Worm (Caenorhabditis elegans) whole organism, late embryonic: ENCODE measurements around the gene ZK867.2.

ENCODE experiments used
- ama-1 ChIP-seq: fragments of 150-350 bp; optimal IDR thresholded peaks from 2 replicates; lab custom pipeline; 2014
- ceh-9 ChIP-seq: sonication (generic microtip); optimal IDR thresholded peaks from 2 replicates; lab custom pipeline; 2016; ENCODE audit warnings: mild to moderate bottlenecking, missing genetic modification characterization, inconsistent platforms, missing compliant biosample characterization
- elt-2 ChIP-seq: sonication (generic microtip); optimal IDR thresholded peaks from 2 replicates; lab custom pipeline; 2016; ENCODE audit warnings: missing genetic modification reagents, missing genetic modification characterization, missing compliant biosample characterization
- elt-4 ChIP-seq: sonication (generic microtip); optimal IDR thresholded peaks from 2 replicates; lab custom pipeline; 2016; ENCODE audit warnings: missing genetic modification characterization, missing compliant biosample characterization
- fkh-10 ChIP-seq: fragments of 150-350 bp; optimal IDR thresholded peaks from 2 replicates; lab custom pipeline; 2014; ENCODE audit warnings: missing biosample characterization, missing genetic modification reagents, missing genetic modification characterization
- pha-4 ChIP-seq: fragments of 150-350 bp; optimal IDR thresholded peaks from 2 replicates; lab custom pipeline; 2018; ENCODE audit warnings: missing biosample characterization, missing genetic modification reagents, missing genetic modification characterization
- pqm-1 ChIP-seq: sonication (generic microtip); optimal IDR thresholded peaks from 2 replicates; lab custom pipeline; 2016; ENCODE audit warnings: missing genetic modification characterization, missing compliant biosample characterization
- sox-2 ChIP-seq: fragments of 200-800 bp; sonication (Bioruptor generic); IDR thresholded peaks from 2 replicates; pipeline ENCODE4 v1.3.6; 2022; ENCODE audit warnings: missing genetic modification reagents, missing genetic modification characterization, missing compliant biosample characterization
- sox-4 ChIP-seq: sonication (generic microtip); optimal IDR thresholded peaks from 2 replicates; lab custom pipeline; 2017; ENCODE audit warnings: mild to moderate bottlenecking, missing genetic modification characterization, inconsistent platforms, missing compliant biosample characterization
- ttx-3 ChIP-seq: sonication (generic microtip); optimal IDR thresholded peaks from 2 replicates; lab custom pipeline; 2016; ENCODE audit warnings: missing genetic modification reagents, missing genetic modification characterization, missing compliant biosample characterization
- ztf-16 ChIP-seq: sonication (generic microtip); optimal IDR thresholded peaks from 2 replicates; lab custom pipeline; 2017; ENCODE audit warnings: missing genetic modification characterization, missing compliant biosample characterization

- no peak for TF ChIP-seq elt-4 (tag; lab: Kevin White, UChicago)
- no peak for TF ChIP-seq sox-2
- TF ChIP-seq ama-1, result no peak
- no peak for TF ChIP-seq pha-4 (tag; lab: Kevin White, UChicago)
- no peak for TF ChIP-seq ttx-3 (tag; lab: Kevin White, UChicago)
- TF ChIP-seq sox-4, result no peak
- TF ChIP-seq elt-2 (tag; lab: Kevin White, UChicago), result no peak
- TF ChIP-seq pqm-1 (tag; lab: Kevin White, UChicago), result no peak
- TF ChIP-seq fkh-10 (GFP tag; lab: Kevin White, UChicago), result no peak
- TF ChIP-seq ceh-9 (tag; lab: Kevin White, UChicago), result no peak
- TF ChIP-seq ztf-16 (tag; lab: Kevin White, UChicago), result no peak
Measured at ce11 chrX:7187602-7188001, 18.9 kb upstream of the ZK867.2 start, which contains the start of gene C55B6.4.
